Worm (Caenorhabditis elegans) whole organism, young adult: ENCODE measurements around the gene atg-2.

Experiments used
- B0019.2 ChIP-seq: fragments of 200-800 bp; sonication (Bioruptor generic); conservative IDR thresholded peaks from 2 replicates; pipeline ENCODE4 v1.3.6; 2022; ENCODE audit warnings: missing genetic modification reagents, missing genetic modification characterization, missing compliant biosample characterization
- B0336.3 ChIP-seq: fragments of 200-800 bp; sonication (Bioruptor generic); IDR thresholded peaks from 2 replicates; pipeline ENCODE4 v1.3.6; 2022; ENCODE audit warnings: missing genetic modification characterization, missing compliant biosample characterization
- C17E4.6 ChIP-seq: fragments of 200-800 bp; sonication (Bioruptor generic); IDR thresholded peaks from 2 replicates; pipeline ENCODE4 v1.3.6; 2022; ENCODE audit warnings: missing genetic modification reagents, missing genetic modification characterization, missing compliant biosample characterization
- F37B4.10 ChIP-seq: fragments of 200-800 bp; sonication (Bioruptor generic); IDR thresholded peaks from 2 replicates; pipeline ENCODE4 v1.3.6; 2022; ENCODE audit warnings: missing genetic modification characterization, missing compliant biosample characterization
- F57C9.4 ChIP-seq: sonication (generic microtip); optimal IDR thresholded peaks from 2 replicates; lab custom pipeline; 2017; ENCODE audit warnings: mild to moderate bottlenecking, missing genetic modification characterization, missing compliant biosample characterization
- T26A5.8 ChIP-seq: sonication (generic microtip); optimal IDR thresholded peaks from 2 replicates; lab custom pipeline; 2016; ENCODE audit warnings: missing genetic modification characterization, missing compliant biosample characterization
- Y56A3A.18 ChIP-seq: fragments of 200-800 bp; sonication (Bioruptor generic); IDR thresholded peaks from 2 replicates; pipeline ENCODE4 v1.3.6; 2022; ENCODE audit warnings: missing genetic modification reagents, missing genetic modification characterization, missing compliant biosample characterization
- ZK185.1 ChIP-seq: sonication (generic microtip); optimal IDR thresholded peaks from 2 replicates; lab custom pipeline; 2016; ENCODE audit warnings: mild to moderate bottlenecking, missing genetic modification characterization, missing compliant biosample characterization; ENCODE audit not compliant: poor library complexity, severe bottlenecking
- akir-1 ChIP-seq: fragments of 200-800 bp; sonication (Bioruptor generic); optimal IDR thresholded peaks from 2 replicates; lab custom pipeline; 2018; ENCODE audit warnings: mild to moderate bottlenecking, missing genetic modification characterization, moderate library complexity, missing compliant biosample characterization
- aptf-2 ChIP-seq: fragments of 200-800 bp; sonication (Bioruptor generic); conservative IDR thresholded peaks from 2 replicates; pipeline ENCODE4 v1.3.6; 2022; ENCODE audit warnings: missing genetic modification reagents, missing genetic modification characterization, missing compliant biosample characterization
- atf-7 ChIP-seq: sonication (generic microtip); optimal IDR thresholded peaks from 2 replicates; lab custom pipeline; 2017; ENCODE audit warnings: mild to moderate bottlenecking, missing genetic modification characterization, missing compliant biosample characterization
- attf-3 ChIP-seq: fragments of 200-800 bp; sonication (Bioruptor generic); conservative IDR thresholded peaks from 2 replicates; pipeline ENCODE4 v1.3.6; 2022; ENCODE audit warnings: missing genetic modification reagents, missing genetic modification characterization, missing compliant biosample characterization
- bed-1 ChIP-seq: fragments of 200-800 bp; sonication (Bioruptor generic); IDR thresholded peaks from 2 replicates; pipeline ENCODE4 v1.3.6; 2022; ENCODE audit warnings: missing genetic modification reagents, missing genetic modification characterization, missing compliant biosample characterization
- cebp-1 ChIP-seq, 2 experiments: fragments of 200-800 bp in 1 of 2; sonication (Bioruptor generic) in 1 of 2; sonication (generic microtip) in 1 of 2; IDR thresholded peaks in 1 of 2; optimal IDR thresholded peaks in 1 of 2; 2 replicates each; pipeline versions ENCODE4 v1.3.6 to Lab custom; 2017 to 2022; ENCODE audit warnings: missing compliant biosample characterization in 2 of 2, missing genetic modification characterization in 2 of 2, mild to moderate bottlenecking in 1 of 2, missing genetic modification reagents in 1 of 2, moderate library complexity in 1 of 2
- ceh-40 ChIP-seq: fragments of 200-800 bp; sonication (Bioruptor generic); IDR thresholded peaks from 2 replicates; pipeline ENCODE4 v1.3.6; 2022; ENCODE audit warnings: missing genetic modification characterization, missing compliant biosample characterization
- die-1 ChIP-seq: sonication (generic microtip); optimal IDR thresholded peaks from 2 replicates; lab custom pipeline; 2016; ENCODE audit warnings: missing genotype, mild to moderate bottlenecking, missing genetic modification characterization, missing compliant biosample characterization
- dpff-1 ChIP-seq: sonication (generic microtip); optimal IDR thresholded peaks from 2 replicates; lab custom pipeline; 2017; ENCODE audit warnings: mild to moderate bottlenecking, missing genetic modification characterization, missing compliant biosample characterization
- efl-1 ChIP-seq: fragments of 150-350 bp; optimal IDR thresholded peaks from 2 replicates; lab custom pipeline; 2014; ENCODE audit warnings: missing biosample characterization, missing genetic modification reagents, missing genetic modification characterization
- egl-44 ChIP-seq: fragments of 200-800 bp; sonication (Bioruptor generic); IDR thresholded peaks from 2 replicates; pipeline ENCODE4 v1.3.6; 2022; ENCODE audit warnings: missing genetic modification reagents, missing genetic modification characterization, missing compliant biosample characterization
- ets-4 ChIP-seq: fragments of 200-800 bp; sonication (Bioruptor generic); optimal IDR thresholded peaks from 2 replicates; lab custom pipeline; 2018; ENCODE audit warnings: mild to moderate bottlenecking, missing genetic modification characterization, missing compliant biosample characterization
- hrde-1 ChIP-seq: sonication (generic microtip); optimal IDR thresholded peaks from 2 replicates; lab custom pipeline; 2016; ENCODE audit warnings: missing genetic modification characterization, mild to moderate bottlenecking, missing compliant biosample characterization, moderate library complexity, missing genotype, missing genetic modification reagents, borderline replicate concordance
- let-526 ChIP-seq: fragments of 200-800 bp; sonication (Bioruptor generic); IDR thresholded peaks from 2 replicates; pipeline ENCODE4 v1.3.6; 2022; ENCODE audit warnings: missing genetic modification reagents, missing genetic modification characterization, missing compliant biosample characterization
- lin-35 ChIP-seq, 3 experiments: fragments of 150-350 bp in 2 of 3; sonication (generic microtip) in 1 of 3; optimal IDR thresholded peaks; 2 replicates each; lab custom pipeline; 2014 to 2018; ENCODE audit warnings: missing biosample characterization in 3 of 3, missing genetic modification characterization in 3 of 3, missing genetic modification reagents in 3 of 3
- lin-40 ChIP-seq: sonication (generic microtip); optimal IDR thresholded peaks from 2 replicates; lab custom pipeline; 2016; ENCODE audit warnings: missing genetic modification characterization, mild to moderate bottlenecking, missing compliant biosample characterization, missing genotype, missing genetic modification reagents
- lir-1 ChIP-seq: fragments of 200-800 bp; sonication (Bioruptor generic); conservative IDR thresholded peaks from 2 replicates; pipeline ENCODE4 v1.3.6; 2022; ENCODE audit warnings: missing genetic modification reagents, missing genetic modification characterization, missing compliant biosample characterization
- lsy-27 ChIP-seq: sonication (generic microtip); optimal IDR thresholded peaks from 2 replicates; lab custom pipeline; 2017; ENCODE audit warnings: missing genetic modification characterization, mild to moderate bottlenecking, missing compliant biosample characterization, antibody characterized with exemption, missing genotype, borderline replicate concordance; ENCODE audit not compliant: insufficient read depth
- madf-3 ChIP-seq: fragments of 200-800 bp; sonication (Bioruptor generic); IDR thresholded peaks from 2 replicates; pipeline ENCODE4 v1.3.6; 2022; ENCODE audit warnings: missing genetic modification reagents, missing genetic modification characterization, missing compliant biosample characterization
- madf-8 ChIP-seq: fragments of 200-800 bp; sonication (Bioruptor generic); conservative IDR thresholded peaks from 2 replicates; pipeline ENCODE4 v1.3.6; 2022; ENCODE audit warnings: missing genetic modification reagents, missing genetic modification characterization, missing compliant biosample characterization
- mes-4 ChIP-seq: sonication (generic microtip); optimal IDR thresholded peaks from 2 replicates; lab custom pipeline; 2016; ENCODE audit warnings: missing genotype, missing genetic modification characterization, missing compliant biosample characterization
- nfya-1 ChIP-seq: sonication (generic microtip); optimal IDR thresholded peaks from 2 replicates; lab custom pipeline; 2017; ENCODE audit warnings: antibody characterized with exemption, missing compliant biosample characterization, missing genetic modification characterization, borderline replicate concordance; ENCODE audit not compliant: insufficient read depth
- nfya-2 ChIP-seq: fragments of 200-800 bp; sonication (Bioruptor generic); IDR thresholded peaks from 2 replicates; pipeline ENCODE4 v1.3.6; 2022; ENCODE audit warnings: missing genetic modification reagents, missing genetic modification characterization, missing compliant biosample characterization
- nhr-120 ChIP-seq: fragments of 200-800 bp; sonication (Bioruptor generic); IDR thresholded peaks from 2 replicates; pipeline ENCODE4 v1.3.6; 2022; ENCODE audit warnings: missing genetic modification characterization, missing compliant biosample characterization
- nhr-179 ChIP-seq: sonication (generic microtip); optimal IDR thresholded peaks from 2 replicates; lab custom pipeline; 2016; ENCODE audit warnings: mild to moderate bottlenecking, missing genetic modification characterization, missing compliant biosample characterization
- nhr-27 ChIP-seq: fragments of 200-800 bp; sonication (Bioruptor generic); optimal IDR thresholded peaks from 2 replicates; lab custom pipeline; 2018; ENCODE audit warnings: mild to moderate bottlenecking, missing genetic modification characterization, moderate library complexity, missing compliant biosample characterization
- nhr-90 ChIP-seq: sonication (generic microtip); optimal IDR thresholded peaks from 2 replicates; lab custom pipeline; 2016; ENCODE audit warnings: missing genotype, mild to moderate bottlenecking, missing genetic modification characterization, missing compliant biosample characterization
- pha-4 ChIP-seq: fragments of 150-350 bp; sonication (generic microtip); optimal IDR thresholded peaks from 2 replicates; lab custom pipeline; 2014; ENCODE audit warnings: missing biosample characterization, missing genetic modification reagents, missing genetic modification characterization
- rec-8 ChIP-seq, 2 experiments: sonication (generic microtip); optimal IDR thresholded peaks; 2 replicates each; lab custom pipeline; 2016; ENCODE audit warnings: mild to moderate bottlenecking in 2 of 2, missing genetic modification characterization in 2 of 2, missing genetic modification reagents in 2 of 2, missing genotype in 2 of 2, missing biosample characterization in 1 of 2, missing compliant biosample characterization in 1 of 2, moderate library complexity in 1 of 2
- rpc-1 ChIP-seq, 2 experiments: fragments of 150-350 bp in 1 of 2; sonication (generic microtip) in 1 of 2; optimal IDR thresholded peaks; 2 replicates each; lab custom pipeline; 2014 to 2018; ENCODE audit warnings: missing biosample characterization in 1 of 2, missing genetic modification characterization in 1 of 2, missing genetic modification reagents in 1 of 2, missing genotype in 1 of 2
- sptf-2 ChIP-seq: fragments of 200-800 bp; sonication (Bioruptor generic); optimal IDR thresholded peaks from 2 replicates; lab custom pipeline; 2018; ENCODE audit warnings: mild to moderate bottlenecking, missing genetic modification characterization, missing compliant biosample characterization
- unc-130 ChIP-seq: sonication (generic microtip); optimal IDR thresholded peaks from 2 replicates; lab custom pipeline; 2016; ENCODE audit warnings: missing genetic modification reagents, missing genetic modification characterization, missing compliant biosample characterization
- zfh-2 ChIP-seq: fragments of 200-800 bp; sonication (Bioruptor generic); conservative IDR thresholded peaks from 2 replicates; pipeline ENCODE4 v1.3.6; 2022; ENCODE audit warnings: missing genetic modification reagents, missing genetic modification characterization, missing compliant biosample characterization
- zim-3 ChIP-seq: sonication (generic microtip); optimal IDR thresholded peaks from 2 replicates; lab custom pipeline; 2017; ENCODE audit warnings: mild to moderate bottlenecking, missing genetic modification characterization, moderate library complexity, missing compliant biosample characterization
- ztf-25 ChIP-seq: fragments of 200-800 bp; sonication (Bioruptor generic); IDR thresholded peaks from 2 replicates; pipeline ENCODE4 v1.3.6; 2022; ENCODE audit warnings: missing genetic modification reagents, missing genetic modification characterization, missing compliant biosample characterization
- ztf-26 ChIP-seq: sonication (generic microtip); optimal IDR thresholded peaks from 2 replicates; lab custom pipeline; 2017; ENCODE audit warnings: missing genetic modification characterization, missing compliant biosample characterization
- ztf-28 ChIP-seq: fragments of 200-800 bp; sonication (Bioruptor generic); IDR thresholded peaks from 2 replicates; pipeline ENCODE4 v1.3.6; 2022; ENCODE audit warnings: missing genetic modification reagents, missing genetic modification characterization, missing compliant biosample characterization
- ztf-3 ChIP-seq: fragments of 200-800 bp; sonication (Bioruptor generic); optimal IDR thresholded peaks from 2 replicates; lab custom pipeline; 2018; ENCODE audit warnings: mild to moderate bottlenecking, missing genetic modification characterization, missing compliant biosample characterization

The atg-2 gene

DNA sequence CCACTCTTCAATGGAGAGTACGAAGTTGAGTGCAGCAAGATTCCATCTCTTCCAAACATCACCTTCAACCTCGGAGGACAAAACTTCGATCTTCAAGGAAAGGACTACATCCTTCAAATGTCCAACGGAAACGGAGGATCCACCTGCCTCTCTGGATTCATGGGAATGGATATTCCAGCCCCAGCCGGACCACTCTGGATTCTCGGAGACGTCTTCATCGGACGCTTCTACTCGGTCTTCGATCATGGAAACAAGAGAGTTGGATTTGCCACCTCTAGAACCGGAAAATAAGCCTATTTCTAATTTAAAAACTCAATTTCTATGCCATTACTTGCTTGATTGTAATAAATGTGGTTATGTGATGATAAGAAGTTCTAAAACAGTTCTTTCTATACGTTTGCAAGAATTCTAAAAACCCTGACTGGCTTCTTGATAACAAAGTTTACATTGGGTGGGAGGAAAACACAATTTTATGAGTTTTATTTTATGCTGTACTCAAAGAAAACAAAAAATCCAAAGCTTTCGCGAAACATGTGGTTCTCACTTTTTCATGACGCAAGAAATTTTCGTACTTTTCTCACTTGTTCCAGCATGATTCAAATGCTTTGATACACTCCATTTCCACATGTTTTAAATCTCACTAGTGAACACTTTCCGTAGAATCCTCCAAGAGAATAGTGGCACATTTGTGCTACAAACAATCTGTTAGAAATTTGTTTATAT lies 14.1 kb upstream of the atg-2 start:
- TF ChIP-seq C17E4.6 (GFP tag; lab: Robert Waterston, UW), result no peak
- no peak for TF ChIP-seq nfya-2
- no peak for TF ChIP-seq ztf-26 (tag; lab: Kevin White, UChicago)
- no peak for TF ChIP-seq nfya-1 (tag; lab: Kevin White, UChicago)
- TF ChIP-seq zfh-2 (GFP tag; lab: Robert Waterston, UW), result no peak
- no peak for TF ChIP-seq B0019.2 (GFP tag; lab: Robert Waterston, UW)
- TF ChIP-seq nhr-120 (GFP tag; lab: Robert Waterston, UW), result no peak
- TF ChIP-seq lin-35 (GFP tag; optimal IDR thresholded peaks at IDR 0.05; lab: Kevin White, UChicago), result no peak
- no peak for TF ChIP-seq die-1
- no peak for TF ChIP-seq mes-4
- no peak for TF ChIP-seq F37B4.10
- TF ChIP-seq cebp-1 (GFP tag; IDR thresholded peaks at IDR 0.05; lab: Robert Waterston, UW), result 0 out of 2 replicates have a peak, but pooled peaks have one; percentile 27
- TF ChIP-seq cebp-1 (tag; optimal IDR thresholded peaks at IDR 0.05; lab: Kevin White, UChicago), result peak; percentile 31
- TF ChIP-seq madf-8 (GFP tag; lab: Robert Waterston, UW), result no peak
- no peak for TF ChIP-seq madf-3 (GFP tag; lab: Robert Waterston, UW)
- no peak for TF ChIP-seq aptf-2
- TF ChIP-seq rpc-1 (optimal IDR thresholded peaks at IDR 0.05; lab: Kevin White, UChicago), result no peak
- no peak for TF ChIP-seq rpc-1 (tag; optimal IDR thresholded peaks at IDR 0.05; lab: Kevin White, UChicago)
- no peak for TF ChIP-seq attf-3 (GFP tag; lab: Robert Waterston, UW)
- no peak for TF ChIP-seq lir-1 (GFP tag; lab: Robert Waterston, UW)
- TF ChIP-seq ztf-3 (GFP tag; lab: Kevin White, UChicago), result no peak
- TF ChIP-seq akir-1 (GFP tag; lab: Kevin White, UChicago), result no peak
- no peak for TF ChIP-seq ets-4
- no peak for TF ChIP-seq efl-1
- no peak for TF ChIP-seq dpff-1
- TF ChIP-seq ZK185.1 (tag; lab: Kevin White, UChicago), result peak; percentile 8
- no peak for TF ChIP-seq B0336.3 (GFP tag; lab: Robert Waterston, UW)
- TF ChIP-seq lsy-27 (tag; lab: Kevin White, UChicago), result no peak
- no peak for TF ChIP-seq unc-130 (GFP tag; lab: Kevin White, UChicago)
- no peak for TF ChIP-seq rec-8 (tag; optimal IDR thresholded peaks at IDR 0.05; lab: Kevin White, UChicago)
- no peak for TF ChIP-seq bed-1
- TF ChIP-seq nhr-90 (tag; lab: Kevin White, UChicago), result no peak
- no peak for TF ChIP-seq F57C9.4 (tag; lab: Kevin White, UChicago)
- TF ChIP-seq nhr-179 (tag; lab: Kevin White, UChicago), result no peak
- no peak for TF ChIP-seq ceh-40
- TF ChIP-seq sptf-2 (GFP tag; lab: Kevin White, UChicago), result no peak
- 0 out of 2 replicates have a peak, but pooled peaks have one; percentile 15 for TF ChIP-seq let-526
- TF ChIP-seq ztf-25, result no peak
- peak; percentile 23 for TF ChIP-seq atf-7 (tag; lab: Kevin White, UChicago)
- TF ChIP-seq pha-4, result no peak
- TF ChIP-seq ztf-28 (GFP tag; lab: Robert Waterston, UW), result no peak
- TF ChIP-seq egl-44 (GFP tag; lab: Robert Waterston, UW), result no peak
- TF ChIP-seq zim-3, result no peak
- TF ChIP-seq T26A5.8 (tag; lab: Kevin White, UChicago), result no peak
- no peak for TF ChIP-seq nhr-27 (tag; lab: Kevin White, UChicago)
- TF ChIP-seq Y56A3A.18 (GFP tag; lab: Robert Waterston, UW), result peak; percentile 65; the same call in 1 of the 2 replicates
- TF ChIP-seq hrde-1 (tag; lab: Kevin White, UChicago), result no peak
- TF ChIP-seq lin-40 (tag; lab: Kevin White, UChicago), result no peak
